Fruit fly (Drosophila melanogaster): ENCODE data around the gene ush.

ush gene

DNA sequence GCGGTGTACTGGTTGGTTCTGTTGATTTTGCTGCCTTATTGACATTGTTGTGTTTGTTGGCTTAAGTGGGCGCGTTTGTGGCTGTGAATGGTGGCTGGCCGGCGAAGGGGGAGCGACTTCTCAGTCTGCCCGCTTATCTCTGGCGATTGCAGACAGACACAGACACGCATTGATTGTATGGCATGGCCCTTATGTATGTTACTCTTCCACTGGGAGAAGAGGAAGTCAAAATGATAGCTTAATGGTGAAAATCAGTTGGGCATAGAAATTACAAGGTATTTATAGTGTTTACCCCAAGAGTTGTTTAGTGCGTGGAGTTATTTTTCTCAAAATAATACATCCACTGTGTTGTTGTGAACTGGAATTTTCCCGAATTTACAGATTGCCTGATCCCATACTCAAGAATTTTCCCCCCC lies 9.8 kb downstream of the ush start (continued):
- TF ChIP-seq Gsc (GFP tag; IDR thresholded peaks at IDR 0.05) (no peak), Lpt (GFP tag; optimal IDR thresholded peaks at IDR 0.05) (no peak), CG10267 (tag; optimal IDR thresholded peaks at IDR 0.05) (peak; percentile 39), fd64A (GFP tag; optimal IDR thresholded peaks at IDR 0.05) (peak; percentile 96), fu2 (GFP tag; optimal IDR thresholded peaks at IDR 0.05) (peak; percentile 63), Ssrp (tag; optimal IDR thresholded peaks at IDR 0.05) (peak; percentile 18), Ada2b (GFP tag; IDR thresholded peaks at IDR 0.05) (peak; percentile 53; the same call in 1 of the 2 replicates), cad (GFP tag; optimal IDR thresholded peaks at IDR 0.05) (no peak), CG3726 (GFP tag; IDR thresholded peaks at IDR 0.05) (peak; percentile 78; the same call in 2 of the 3 replicates), lab (GFP tag; optimal IDR thresholded peaks at IDR 0.05) (peak; percentile 97), CG13424 (tag; optimal IDR thresholded peaks at IDR 0.05) (peak; percentile 83), tll (GFP tag; optimal IDR thresholded peaks at IDR 0.05) (peak in 1 of 2 experiments; percentile 37), abd-A (tag; optimal IDR thresholded peaks at IDR 0.05) (peak; percentile 58), CG9437 (GFP tag; optimal IDR thresholded peaks at IDR 0.05) (peak; percentile 55), NC2β (GFP tag; optimal IDR thresholded peaks at IDR 0.05) (peak; percentile 89), Nf-YA (GFP tag; IDR thresholded peaks at IDR 0.05) (peak; percentile 90), CG12744 (GFP tag; optimal IDR thresholded peaks at IDR 0.05) (peak; percentile 74), Dbx (GFP tag; IDR thresholded peaks at IDR 0.05) (peak; percentile 89), Nf-YC (tag; optimal IDR thresholded peaks at IDR 0.05) (peak; percentile 74), CG10565 (GFP tag; optimal IDR thresholded peaks at IDR 0.05) (peak; percentile 72), Chrac-16 (GFP tag; optimal IDR thresholded peaks at IDR 0.05) (peak; percentile 21), wor (GFP tag; IDR thresholded peaks at IDR 0.05) (peak; percentile 40; the same call in 1 of the 2 replicates), ase (GFP tag; IDR thresholded peaks at IDR 0.05) (peak; percentile 60; the same call in 2 of the 3 replicates), hth (optimal IDR thresholded peaks at IDR 0.05) (no peak), vnd (GFP tag; IDR thresholded peaks at IDR 0.05; ENCODE audit: partially characterized antibody) (no peak), Jarid2 (GFP tag; optimal IDR thresholded peaks at IDR 0.05) (peak; percentile 73), CG11398 (GFP tag; optimal IDR thresholded peaks at IDR 0.05) (peak; percentile 96), CG2889 (GFP tag; IDR thresholded peaks at IDR 0.05) (0 out of 3 replicates have a peak, but pooled peaks have one; percentile 67), nom (GFP tag; optimal IDR thresholded peaks at IDR 0.05) (peak; percentile 95), CG17568 (GFP tag; optimal IDR thresholded peaks at IDR 0.05) (peak; percentile 96), mld (GFP tag; IDR thresholded peaks at IDR 0.05; ENCODE audit: partially characterized antibody) (no peak), ato (GFP tag; IDR thresholded peaks at IDR 0.05; ENCODE audit: partially characterized antibody) (no peak), zen (tag; optimal IDR thresholded peaks at IDR 0.05) (peak; percentile 40), gcm (GFP tag; optimal IDR thresholded peaks at IDR 0.05) (peak; percentile 94), ttk (GFP tag; IDR thresholded peaks at IDR 0.05) (peak; percentile 73; the same call in 1 of the 2 replicates), CG18262 (tag; optimal IDR thresholded peaks at IDR 0.05) (peak; percentile 70), CG16863 (GFP tag; optimal IDR thresholded peaks at IDR 0.05) (peak; percentile 94), CG5180 (GFP tag; optimal IDR thresholded peaks at IDR 0.05) (peak; percentile 88), CG10543 (GFP tag; optimal IDR thresholded peaks at IDR 0.05) (peak; percentile 99), E2f1 (GFP tag; IDR thresholded peaks at IDR 0.05) (peak; percentile 64)

DNA sequence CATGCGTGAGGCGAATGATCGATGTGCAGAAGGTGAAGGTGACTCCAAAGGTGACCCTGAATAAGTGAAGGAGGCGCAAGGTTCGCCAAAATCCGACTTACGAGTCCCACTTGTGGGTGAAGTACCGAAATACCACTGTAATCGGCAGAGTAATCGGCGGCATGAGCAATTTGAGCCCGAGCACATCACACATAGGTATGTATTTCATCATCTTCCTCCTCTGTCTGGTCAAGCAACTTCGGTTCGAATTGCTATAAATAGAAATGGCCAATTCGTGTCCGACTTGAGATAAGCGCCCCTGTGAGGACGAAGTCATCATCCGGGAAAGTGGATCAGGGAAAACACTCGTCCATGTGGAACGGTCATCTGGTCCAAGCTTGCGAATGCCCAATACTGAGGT lies 11.2 kb downstream of the ush start:
- TF ChIP-seq CG7987 (GFP tag; optimal IDR thresholded peaks at IDR 0.05) (peak; percentile 47), CG8290 (GFP tag; optimal IDR thresholded peaks at IDR 0.05) (no peak), CG8290 (tag; optimal IDR thresholded peaks at IDR 0.05) (peak in 1 of 2 experiments; percentile 32), Deaf1 (tag; optimal IDR thresholded peaks at IDR 0.05) (peak; percentile 10), CG2129 (GFP tag; IDR thresholded peaks at IDR 0.05; ENCODE audit: partially characterized antibody) (no peak), sug (tag; optimal IDR thresholded peaks at IDR 0.05) (peak; percentile 20), CG10979 (tag; optimal IDR thresholded peaks at IDR 0.05) (no peak), CG2120 (GFP tag; optimal IDR thresholded peaks at IDR 0.05) (no peak), CG18599 (GFP tag; optimal IDR thresholded peaks at IDR 0.05) (peak; percentile 2), ERR (GFP tag; optimal IDR thresholded peaks at IDR 0.05) (peak; percentile 73), esg (GFP tag; conservative IDR thresholded peaks at IDR 0.05) (no peak), Abd-B (GFP tag; optimal IDR thresholded peaks at IDR 0.05) (no peak)

All from whole organism, embryonic.